Worm (Caenorhabditis elegans) whole organism, L1 larva: ENCODE data around the gene nac-3.

Experiments
- C34B4.2 ChIP-seq: sonication (generic microtip); optimal IDR thresholded peaks from 2 replicates; lab custom pipeline; 2017; ENCODE audit warnings: mild to moderate bottlenecking, missing genetic modification characterization, missing compliant biosample characterization
- F16B12.6 ChIP-seq: fragments of 150-350 bp; optimal IDR thresholded peaks from 2 replicates; lab custom pipeline; 2014; ENCODE audit warnings: missing biosample characterization, missing genetic modification characterization
- Y116A8C.19 ChIP-seq: sonication (generic microtip); optimal IDR thresholded peaks from 2 replicates; lab custom pipeline; 2016; ENCODE audit warnings: missing compliant biosample characterization, missing genetic modification characterization, borderline replicate concordance
- alr-1 ChIP-seq: fragments of 200-800 bp; sonication (Bioruptor generic); optimal IDR thresholded peaks from 2 replicates; lab custom pipeline; 2018; ENCODE audit warnings: borderline replicate concordance, mild to moderate bottlenecking, missing genetic modification characterization, missing compliant biosample characterization
- ama-1 ChIP-seq: fragments of 150-350 bp; optimal IDR thresholded peaks from 2 replicates; lab custom pipeline; 2014
- blmp-1 ChIP-seq: fragments of 150-350 bp; optimal IDR thresholded peaks from 2 replicates; lab custom pipeline; 2014; ENCODE audit warnings: missing biosample characterization, missing genetic modification characterization
- ceh-63 ChIP-seq: fragments of 200-800 bp; sonication (Bioruptor generic); optimal IDR thresholded peaks from 2 replicates; lab custom pipeline; 2018; ENCODE audit warnings: mild to moderate bottlenecking, missing genetic modification characterization, missing compliant biosample characterization
- ceh-82 ChIP-seq, 3 experiments: fragments of 150-350 bp in 1 of 3; sonication (generic microtip) in 2 of 3; optimal IDR thresholded peaks; 2 replicates each; lab custom pipeline; 2014 to 2017; ENCODE audit warnings: missing biosample characterization in 3 of 3, missing genetic modification characterization in 3 of 3
- ceh-88 ChIP-seq: fragments of 200-800 bp; sonication (Bioruptor generic); IDR thresholded peaks from 2 replicates; pipeline ENCODE4 v1.3.6; 2022; ENCODE audit warnings: missing genetic modification characterization, missing compliant biosample characterization
- ces-1 ChIP-seq: fragments of 150-350 bp; optimal IDR thresholded peaks from 2 replicates; lab custom pipeline; 2014; ENCODE audit warnings: missing biosample characterization, missing genetic modification reagents, missing genetic modification characterization
- dsc-1 ChIP-seq: sonication (generic microtip); optimal IDR thresholded peaks from 2 replicates; lab custom pipeline; 2016; ENCODE audit warnings: mild to moderate bottlenecking, missing genetic modification characterization, missing compliant biosample characterization
- efl-1 ChIP-seq, 4 experiments: fragments of 150-350 bp; optimal IDR thresholded peaks in 3 of 4; peaks in 1 of 4; 1 replicate in 1 of 4; 2 replicates in 3 of 4; lab custom pipeline; 2014; ENCODE audit warnings: missing biosample characterization in 2 of 4, missing genetic modification characterization in 2 of 4, missing genetic modification reagents in 2 of 4
- efl-3 ChIP-seq: fragments of 200-800 bp; sonication (Bioruptor generic); optimal IDR thresholded peaks from 2 replicates; lab custom pipeline; 2018; ENCODE audit warnings: mild to moderate bottlenecking, missing genetic modification characterization, missing compliant biosample characterization
- elt-2 ChIP-seq: sonication (generic microtip); optimal IDR thresholded peaks from 2 replicates; lab custom pipeline; 2016; ENCODE audit warnings: missing genetic modification characterization, mild to moderate bottlenecking, inconsistent platforms, missing compliant biosample characterization, missing genetic modification reagents
- grh-1 ChIP-seq: fragments of 200-800 bp; sonication (Bioruptor generic); IDR thresholded peaks from 2 replicates; pipeline ENCODE4 v1.3.6; 2022; ENCODE audit warnings: missing genetic modification reagents, missing genetic modification characterization, missing compliant biosample characterization
- lin-13 ChIP-seq: fragments of 150-350 bp; optimal IDR thresholded peaks from 2 replicates; lab custom pipeline; 2014; ENCODE audit warnings: missing biosample characterization, missing genetic modification reagents, missing genetic modification characterization
- lin-15B ChIP-seq: fragments of 150-350 bp; sonication (generic microtip); optimal IDR thresholded peaks from 3 replicates; lab custom pipeline; 2014; ENCODE audit warnings: missing biosample characterization, missing genetic modification characterization
- lin-35 ChIP-seq, 2 experiments: fragments of 150-350 bp; optimal IDR thresholded peaks; 2 replicates each; lab custom pipeline; 2014; ENCODE audit warnings: missing biosample characterization in 2 of 2, missing genetic modification characterization in 2 of 2, missing genetic modification reagents in 2 of 2
- lin-39 ChIP-seq: fragments of 150-350 bp; optimal IDR thresholded peaks from 2 replicates; lab custom pipeline; 2014; ENCODE audit warnings: missing biosample characterization, missing genetic modification reagents, missing genetic modification characterization
- mep-1 ChIP-seq: fragments of 150-350 bp; optimal IDR thresholded peaks from 2 replicates; lab custom pipeline; 2014; ENCODE audit warnings: missing biosample characterization, missing genetic modification characterization
- nhr-19 ChIP-seq: fragments of 200-800 bp; sonication (Bioruptor generic); conservative IDR thresholded peaks from 2 replicates; pipeline ENCODE4 v1.3.6; 2022; ENCODE audit warnings: missing genetic modification characterization, missing compliant biosample characterization
- nhr-47 ChIP-seq: sonication (generic microtip); optimal IDR thresholded peaks from 2 replicates; lab custom pipeline; 2016; ENCODE audit warnings: mild to moderate bottlenecking, missing genetic modification characterization, moderate library complexity, missing compliant biosample characterization
- nhr-76 ChIP-seq: sonication (generic microtip); optimal IDR thresholded peaks from 2 replicates; lab custom pipeline; 2017; ENCODE audit warnings: missing biosample characterization, missing genetic modification characterization
- nhr-77 ChIP-seq: fragments of 150-350 bp; optimal IDR thresholded peaks from 2 replicates; lab custom pipeline; 2014; ENCODE audit warnings: missing biosample characterization, missing genetic modification characterization
- nhr-84 ChIP-seq: sonication (generic microtip); optimal IDR thresholded peaks from 2 replicates; lab custom pipeline; 2017; ENCODE audit warnings: missing biosample characterization, missing genetic modification characterization
- rnt-1 ChIP-seq: sonication (generic microtip); optimal IDR thresholded peaks from 2 replicates; lab custom pipeline; 2016; ENCODE audit warnings: mild to moderate bottlenecking, missing genetic modification characterization, moderate library complexity, missing compliant biosample characterization
- snpc-4 ChIP-seq: fragments of 150-350 bp; optimal IDR thresholded peaks from 2 replicates; lab custom pipeline; 2014; ENCODE audit warnings: missing biosample characterization, missing genetic modification characterization
- sox-4 ChIP-seq: sonication (generic microtip); optimal IDR thresholded peaks from 2 replicates; lab custom pipeline; 2016; ENCODE audit warnings: missing genetic modification characterization, missing compliant biosample characterization
- sptf-1 ChIP-seq: fragments of 150-350 bp; optimal IDR thresholded peaks from 2 replicates; lab custom pipeline; 2014; ENCODE audit warnings: missing biosample characterization, missing genetic modification characterization
- sup-37 ChIP-seq: fragments of 200-800 bp; sonication (Bioruptor generic); optimal IDR thresholded peaks from 2 replicates; lab custom pipeline; 2018; ENCODE audit warnings: mild to moderate bottlenecking, missing genetic modification characterization, missing compliant biosample characterization
- tbx-2 ChIP-seq: sonication (generic microtip); optimal IDR thresholded peaks from 2 replicates; lab custom pipeline; 2016; ENCODE audit warnings: missing genetic modification characterization, missing compliant biosample characterization
- unc-130 ChIP-seq: fragments of 150-350 bp; optimal IDR thresholded peaks from 2 replicates; lab custom pipeline; 2017; ENCODE audit warnings: missing biosample characterization, missing genetic modification characterization, inconsistent platforms
- unc-86 ChIP-seq: sonication (generic microtip); optimal IDR thresholded peaks from 2 replicates; lab custom pipeline; 2016; ENCODE audit warnings: missing genetic modification characterization, missing compliant biosample characterization
- unc-98 ChIP-seq: fragments of 200-800 bp; sonication (Bioruptor generic); IDR thresholded peaks from 2 replicates; pipeline ENCODE4 v1.3.6; 2022; ENCODE audit warnings: missing genetic modification characterization, missing compliant biosample characterization
- vab-15 ChIP-seq: sonication (generic microtip); optimal IDR thresholded peaks from 2 replicates; lab custom pipeline; 2017; ENCODE audit warnings: missing genotype, mild to moderate bottlenecking, missing genetic modification characterization, missing compliant biosample characterization
- zip-4 ChIP-seq: fragments of 200-800 bp; sonication (Bioruptor generic); optimal IDR thresholded peaks from 2 replicates; lab custom pipeline; 2018; ENCODE audit warnings: mild to moderate bottlenecking, missing genetic modification characterization, moderate library complexity, missing compliant biosample characterization
- ztf-4 ChIP-seq: fragments of 150-350 bp; optimal IDR thresholded peaks from 2 replicates; lab custom pipeline; 2014; ENCODE audit warnings: missing biosample characterization, missing genetic modification characterization

Gene nac-3

ce11 chrIII:10178023-10178422 lies 25.4 kb downstream of the nac-3 start:
- no peak for TF ChIP-seq F16B12.6 (tag; lab: Kevin White, UChicago)
- no peak for TF ChIP-seq efl-3 (GFP tag; lab: Kevin White, UChicago)
- no peak for TF ChIP-seq lin-35 (GFP tag; optimal IDR thresholded peaks at IDR 0.05; lab: Kevin White, UChicago)
- no peak for TF ChIP-seq unc-98 (GFP tag; lab: Robert Waterston, UW)
- TF ChIP-seq dsc-1 (tag; lab: Kevin White, UChicago), result no peak
- no peak for TF ChIP-seq mep-1 (tag; lab: Kevin White, UChicago)
- no peak for TF ChIP-seq nhr-76 (tag; lab: Kevin White, UChicago)
- TF ChIP-seq vab-15 (tag; lab: Kevin White, UChicago), result no peak
- no peak for TF ChIP-seq ces-1 (GFP tag; lab: Kevin White, UChicago)
- no peak for TF ChIP-seq Y116A8C.19

- no peak for TF ChIP-seq grh-1 (GFP tag; lab: Robert Waterston, UW)
- TF ChIP-seq unc-86 (tag; lab: Kevin White, UChicago), result no peak
- TF ChIP-seq ama-1 (lab: Kevin White, UChicago), result no peak
- TF ChIP-seq sptf-1, result no peak
- TF ChIP-seq ztf-4 (tag; lab: Kevin White, UChicago), result no peak
- no peak for TF ChIP-seq ceh-82 (tag; optimal IDR thresholded peaks at IDR 0.05; lab: Kevin White, UChicago)
- no peak for TF ChIP-seq unc-130
- TF ChIP-seq F16B12.6 (tag; lab: Kevin White, UChicago), result no peak
Measured at ce11 chrIII:10178552-10178951, 26.0 kb downstream of the nac-3 start.

- no peak for TF ChIP-seq ceh-63
- no peak for TF ChIP-seq lin-13 (GFP tag; lab: Kevin White, UChicago)
- TF ChIP-seq nhr-19 (GFP tag; lab: Robert Waterston, UW), result no peak
- TF ChIP-seq blmp-1 (tag; lab: Kevin White, UChicago), result no peak
- TF ChIP-seq lin-15B (tag; lab: Kevin White, UChicago), result no peak
- TF ChIP-seq ceh-88, result no peak
- no peak for TF ChIP-seq elt-2
- no peak for TF ChIP-seq ztf-4 (tag; lab: Kevin White, UChicago)
- no peak for TF ChIP-seq ces-1 (GFP tag; lab: Kevin White, UChicago)
- TF ChIP-seq snpc-4 (tag; lab: Kevin White, UChicago), result no peak
- TF ChIP-seq nhr-47 (tag; lab: Kevin White, UChicago), result no peak
Measured at ce11 chrIII:10179444-10179843, 26.8 kb downstream of the nac-3 start.

- no peak for TF ChIP-seq nhr-76 (tag; lab: Kevin White, UChicago)
- TF ChIP-seq ceh-82 (tag; optimal IDR thresholded peaks at IDR 0.05; lab: Kevin White, UChicago), result no peak
- TF ChIP-seq tbx-2 (tag; lab: Kevin White, UChicago), result no peak
- no peak for TF ChIP-seq lin-39 (tag; lab: Kevin White, UChicago)
- no peak for TF ChIP-seq C34B4.2 (tag; lab: Kevin White, UChicago)
- TF ChIP-seq sup-37 (GFP tag; lab: Kevin White, UChicago), result no peak
- TF ChIP-seq rnt-1, result no peak
- TF ChIP-seq mep-1 (tag; lab: Kevin White, UChicago), result no peak
- TF ChIP-seq alr-1, result no peak
- no peak for TF ChIP-seq sox-4 (tag; lab: Kevin White, UChicago)
- TF ChIP-seq nhr-19 (GFP tag; lab: Robert Waterston, UW), result no peak
- no peak for TF ChIP-seq elt-2
- no peak for TF ChIP-seq zip-4 (GFP tag; lab: Kevin White, UChicago)
- no peak for TF ChIP-seq nhr-84 (tag; lab: Kevin White, UChicago)
- no peak for TF ChIP-seq nhr-77 (tag; lab: Kevin White, UChicago)
- TF ChIP-seq lin-15B (tag; lab: Kevin White, UChicago), result no peak
- no peak for TF ChIP-seq blmp-1 (tag; lab: Kevin White, UChicago)
- no peak for TF ChIP-seq efl-1 (optimal IDR thresholded peaks at IDR 0.05; lab: Kevin White, UChicago)
- no peak for TF ChIP-seq efl-1 (GFP tag; optimal IDR thresholded peaks at IDR 0.05 in 1 of 2; lab: Kevin White, UChicago)
Measured at ce11 chrIII:10181868-10182267, 29.3 kb downstream of the nac-3 start.
